Worm (Caenorhabditis elegans) whole organism, L4 larva: ENCODE measurements around the gene vps-54.

Experiments used
- F10B5.3 ChIP-seq: sonication (generic microtip); optimal IDR thresholded peaks from 2 replicates; lab custom pipeline; 2016; ENCODE audit warnings: mild to moderate bottlenecking, missing genetic modification characterization, missing compliant biosample characterization
- F26F4.8 ChIP-seq: fragments of 200-800 bp; sonication (Bioruptor generic); conservative IDR thresholded peaks from 2 replicates; pipeline ENCODE4 v1.3.6; 2022; ENCODE audit warnings: missing genetic modification characterization, missing compliant biosample characterization
- T20F7.1 ChIP-seq: fragments of 200-800 bp; sonication (Bioruptor generic); optimal IDR thresholded peaks from 2 replicates; lab custom pipeline; 2018; ENCODE audit warnings: mild to moderate bottlenecking, missing genetic modification characterization, missing compliant biosample characterization
- Y48G9A.11 ChIP-seq: fragments of 200-800 bp; sonication (Bioruptor generic); IDR thresholded peaks from 2 replicates; pipeline ENCODE4 v1.3.6; 2022; ENCODE audit warnings: missing genetic modification reagents, missing genetic modification characterization, missing compliant biosample characterization
- ZK337.2 ChIP-seq: fragments of 200-800 bp; sonication (Bioruptor generic); IDR thresholded peaks from 2 replicates; pipeline ENCODE4 v1.3.6; 2022; ENCODE audit warnings: missing genetic modification reagents, missing genetic modification characterization, missing compliant biosample characterization
- ZK546.5 ChIP-seq, 2 experiments: sonication (generic microtip); optimal IDR thresholded peaks; 2 replicates each; lab custom pipeline; 2017; ENCODE audit warnings: missing biosample characterization in 2 of 2, missing genetic modification characterization in 2 of 2
- aha-1 ChIP-seq: fragments of 150-350 bp; peaks from one replicate; lab custom pipeline; 2014; ENCODE audit warnings: missing biosample characterization, missing genetic modification characterization
- ama-1 ChIP-seq: fragments of 150-350 bp; optimal IDR thresholded peaks from 2 replicates; lab custom pipeline; 2014; ENCODE audit warnings: inconsistent platforms, mixed read lengths
- arid-1 ChIP-seq: fragments of 200-800 bp; sonication (Bioruptor generic); conservative IDR thresholded peaks from 2 replicates; pipeline ENCODE4 v1.3.6; 2022; ENCODE audit warnings: missing genetic modification reagents, missing genetic modification characterization, missing compliant biosample characterization
- attf-4 ChIP-seq: sonication (generic microtip); optimal IDR thresholded peaks from 3 replicates; lab custom pipeline; 2017; ENCODE audit warnings: missing biosample characterization, missing genetic modification characterization
- ceh-20 ChIP-seq: fragments of 200-800 bp; sonication (Bioruptor generic); IDR thresholded peaks from 2 replicates; pipeline ENCODE4 v1.3.6; 2022; ENCODE audit warnings: missing genetic modification reagents, missing genetic modification characterization, missing compliant biosample characterization
- ceh-32 ChIP-seq: sonication (generic microtip); optimal IDR thresholded peaks from 2 replicates; lab custom pipeline; 2016; ENCODE audit warnings: mild to moderate bottlenecking, missing genetic modification characterization, missing compliant biosample characterization; ENCODE audit not compliant: poor library complexity
- cey-2 ChIP-seq: sonication (generic microtip); optimal IDR thresholded peaks from 3 replicates; lab custom pipeline; 2017; ENCODE audit warnings: missing genetic modification characterization, mild to moderate bottlenecking, missing compliant biosample characterization, antibody characterized with exemption, borderline replicate concordance; ENCODE audit not compliant: insufficient read depth
- ctbp-1 ChIP-seq: fragments of 200-800 bp; sonication (Bioruptor generic); IDR thresholded peaks from 2 replicates; pipeline ENCODE4 v1.3.6; 2022; ENCODE audit warnings: missing genetic modification reagents, missing genetic modification characterization, missing compliant biosample characterization
- daf-16 ChIP-seq, 3 experiments: sonication (generic microtip); optimal IDR thresholded peaks; 2 replicates each; lab custom pipeline; 2016 to 2017; ENCODE audit warnings: missing genetic modification characterization in 3 of 3, missing genetic modification reagents in 3 of 3, mild to moderate bottlenecking in 2 of 3, missing compliant biosample characterization in 2 of 3, missing biosample characterization in 1 of 3, moderate library complexity in 1 of 3
- daf-8 ChIP-seq: fragments of 200-800 bp; sonication (Bioruptor generic); IDR thresholded peaks from 2 replicates; pipeline ENCODE4 v1.3.6; 2022; ENCODE audit warnings: missing genetic modification characterization, missing compliant biosample characterization
- dmd-6 ChIP-seq: fragments of 200-800 bp; sonication (Bioruptor generic); IDR thresholded peaks from 2 replicates; pipeline ENCODE4 v1.3.6; 2022; ENCODE audit warnings: missing genetic modification reagents, missing genetic modification characterization, missing compliant biosample characterization
- dmd-8 ChIP-seq: fragments of 200-800 bp; sonication (Bioruptor generic); IDR thresholded peaks from 2 replicates; pipeline ENCODE4 v1.3.6; 2022; ENCODE audit warnings: missing genetic modification characterization, missing compliant biosample characterization
- duxl-1 ChIP-seq: sonication (generic microtip); optimal IDR thresholded peaks from 2 replicates; lab custom pipeline; 2016; ENCODE audit warnings: mild to moderate bottlenecking, missing genetic modification characterization, moderate library complexity, missing compliant biosample characterization; ENCODE audit not compliant: poor library complexity
- egl-43 ChIP-seq: fragments of 200-800 bp; sonication (Bioruptor generic); IDR thresholded peaks from 2 replicates; pipeline ENCODE4 v1.3.6; 2022; ENCODE audit warnings: missing genetic modification reagents, missing genetic modification characterization, missing compliant biosample characterization
- fkh-10 ChIP-seq: fragments of 150-350 bp; optimal IDR thresholded peaks from 2 replicates; lab custom pipeline; 2014; ENCODE audit warnings: missing biosample characterization, missing genetic modification reagents, missing genetic modification characterization
- fos-1 ChIP-seq: fragments of 150-350 bp; optimal IDR thresholded peaks from 2 replicates; lab custom pipeline; 2014; ENCODE audit warnings: missing biosample characterization, missing genetic modification characterization
- gei-8 ChIP-seq: fragments of 200-800 bp; sonication (Bioruptor generic); optimal IDR thresholded peaks from 2 replicates; lab custom pipeline; 2018; ENCODE audit warnings: mild to moderate bottlenecking, missing genetic modification characterization, missing compliant biosample characterization
- hlh-11 ChIP-seq: fragments of 200-800 bp; sonication (Bioruptor generic); optimal IDR thresholded peaks from 2 replicates; lab custom pipeline; 2018; ENCODE audit warnings: mild to moderate bottlenecking, missing genetic modification characterization, missing compliant biosample characterization
- hmg-1.1 ChIP-seq: fragments of 200-800 bp; sonication (Bioruptor generic); IDR thresholded peaks from 2 replicates; pipeline ENCODE4 v1.3.6; 2022; ENCODE audit warnings: missing genetic modification reagents, missing genetic modification characterization, missing compliant biosample characterization
- jun-1 ChIP-seq: fragments of 150-350 bp; optimal IDR thresholded peaks from 2 replicates; lab custom pipeline; 2014; ENCODE audit warnings: missing biosample characterization, missing genetic modification reagents, missing genetic modification characterization
- lin-1 ChIP-seq: fragments of 200-800 bp; sonication (Bioruptor generic); IDR thresholded peaks from 2 replicates; pipeline ENCODE4 v1.3.6; 2022; ENCODE audit warnings: missing genetic modification reagents, missing genetic modification characterization, missing compliant biosample characterization
- mdl-1 ChIP-seq, 2 experiments: fragments of 150-350 bp in 1 of 2; sonication (generic microtip) in 1 of 2; optimal IDR thresholded peaks; 2 replicates each; lab custom pipeline; 2014 to 2017; ENCODE audit warnings: missing biosample characterization in 2 of 2, missing genetic modification characterization in 2 of 2
- mdt-29 ChIP-seq: fragments of 200-800 bp; sonication (Bioruptor generic); IDR thresholded peaks from 2 replicates; pipeline ENCODE4 v1.3.6; 2022; ENCODE audit warnings: missing genetic modification reagents, missing genetic modification characterization, missing compliant biosample characterization
- mep-1 ChIP-seq: fragments of 150-350 bp; sonication (generic microtip); optimal IDR thresholded peaks from 3 replicates; lab custom pipeline; 2014; ENCODE audit warnings: missing biosample characterization, missing genetic modification characterization
- mxl-3 ChIP-seq: fragments of 200-800 bp; sonication (Bioruptor generic); optimal IDR thresholded peaks from 2 replicates; lab custom pipeline; 2018; ENCODE audit warnings: mild to moderate bottlenecking, missing genetic modification characterization, missing compliant biosample characterization
- nhr-102 ChIP-seq: sonication (generic microtip); optimal IDR thresholded peaks from 2 replicates; lab custom pipeline; 2016; ENCODE audit warnings: mild to moderate bottlenecking, missing genetic modification characterization, moderate library complexity, missing compliant biosample characterization
- nhr-11 ChIP-seq: fragments of 150-350 bp; optimal IDR thresholded peaks from 2 replicates; lab custom pipeline; 2014; ENCODE audit warnings: missing biosample characterization, missing genetic modification characterization
- nhr-111 ChIP-seq: fragments of 200-800 bp; sonication (Bioruptor generic); optimal IDR thresholded peaks from 2 replicates; lab custom pipeline; 2018; ENCODE audit warnings: mild to moderate bottlenecking, missing genetic modification characterization, missing compliant biosample characterization
- nhr-237 ChIP-seq: sonication (generic microtip); optimal IDR thresholded peaks from 2 replicates; lab custom pipeline; 2017; ENCODE audit warnings: missing biosample characterization, missing genetic modification characterization
- nhr-28 ChIP-seq: fragments of 150-350 bp; optimal IDR thresholded peaks from 2 replicates; lab custom pipeline; 2014; ENCODE audit warnings: missing biosample characterization, missing genetic modification characterization
- nhr-48 ChIP-seq: sonication (generic microtip); optimal IDR thresholded peaks from 2 replicates; lab custom pipeline; 2016; ENCODE audit warnings: mild to moderate bottlenecking, missing genetic modification characterization, missing compliant biosample characterization
- nhr-76 ChIP-seq: fragments of 150-350 bp; optimal IDR thresholded peaks from 2 replicates; lab custom pipeline; 2014; ENCODE audit warnings: missing biosample characterization, missing genetic modification characterization
- pha-4 ChIP-seq, 2 experiments: fragments of 150-350 bp in 1 of 2; fragments of 200-800 bp in 1 of 2; sonication (Bioruptor generic) in 1 of 2; IDR thresholded peaks in 1 of 2; optimal IDR thresholded peaks in 1 of 2; 2 replicates each; pipeline versions ENCODE4 v1.3.6 to Lab custom; 2014 to 2022; ENCODE audit warnings: missing genetic modification characterization in 2 of 2, missing genetic modification reagents in 2 of 2, missing biosample characterization in 1 of 2, missing compliant biosample characterization in 1 of 2
- rbr-2 ChIP-seq: sonication (generic microtip); optimal IDR thresholded peaks from 2 replicates; lab custom pipeline; 2016; ENCODE audit warnings: missing genotype, missing genetic modification characterization, missing compliant biosample characterization
- set-16 ChIP-seq: fragments of 200-800 bp; sonication (Bioruptor generic); IDR thresholded peaks from 2 replicates; pipeline ENCODE4 v1.3.6; 2022; ENCODE audit warnings: missing genetic modification reagents, missing genetic modification characterization, missing compliant biosample characterization
- skn-1 ChIP-seq: fragments of 150-350 bp; optimal IDR thresholded peaks from 2 replicates; lab custom pipeline; 2014; ENCODE audit warnings: missing biosample characterization, missing genetic modification characterization
- snpc-1.2 ChIP-seq: fragments of 200-800 bp; sonication (Bioruptor generic); IDR thresholded peaks from 2 replicates; pipeline ENCODE4 v1.3.6; 2022; ENCODE audit warnings: missing genetic modification reagents, missing genetic modification characterization, missing compliant biosample characterization
- spr-1 ChIP-seq: sonication (generic microtip); optimal IDR thresholded peaks from 2 replicates; lab custom pipeline; 2016; ENCODE audit warnings: mild to moderate bottlenecking, missing genetic modification characterization, missing compliant biosample characterization
- tra-1 ChIP-seq: fragments of 200-800 bp; sonication (Bioruptor generic); IDR thresholded peaks from 2 replicates; pipeline ENCODE4 v1.3.6; 2022; ENCODE audit warnings: missing genetic modification reagents, missing genetic modification characterization, missing compliant biosample characterization
- unc-130 ChIP-seq: sonication (generic microtip); optimal IDR thresholded peaks from 2 replicates; lab custom pipeline; 2016; ENCODE audit warnings: missing genetic modification reagents, missing genetic modification characterization, missing compliant biosample characterization
- unc-39 ChIP-seq: sonication (generic microtip); optimal IDR thresholded peaks from 2 replicates; lab custom pipeline; 2017; ENCODE audit warnings: missing biosample characterization, missing genetic modification characterization
- zag-1 ChIP-seq: fragments of 150-350 bp; optimal IDR thresholded peaks from 2 replicates; lab custom pipeline; 2014; ENCODE audit warnings: missing biosample characterization, missing genetic modification characterization
- zfp-2 ChIP-seq: sonication (generic microtip); optimal IDR thresholded peaks from 2 replicates; lab custom pipeline; 2016; ENCODE audit warnings: mild to moderate bottlenecking, missing genetic modification characterization, missing compliant biosample characterization
- zfp-3 ChIP-seq: fragments of 200-800 bp; sonication (Bioruptor generic); conservative IDR thresholded peaks from 2 replicates; pipeline ENCODE4 v1.3.6; 2022; ENCODE audit warnings: missing genetic modification reagents, missing genetic modification characterization, missing compliant biosample characterization

Gene vps-54

DNA sequence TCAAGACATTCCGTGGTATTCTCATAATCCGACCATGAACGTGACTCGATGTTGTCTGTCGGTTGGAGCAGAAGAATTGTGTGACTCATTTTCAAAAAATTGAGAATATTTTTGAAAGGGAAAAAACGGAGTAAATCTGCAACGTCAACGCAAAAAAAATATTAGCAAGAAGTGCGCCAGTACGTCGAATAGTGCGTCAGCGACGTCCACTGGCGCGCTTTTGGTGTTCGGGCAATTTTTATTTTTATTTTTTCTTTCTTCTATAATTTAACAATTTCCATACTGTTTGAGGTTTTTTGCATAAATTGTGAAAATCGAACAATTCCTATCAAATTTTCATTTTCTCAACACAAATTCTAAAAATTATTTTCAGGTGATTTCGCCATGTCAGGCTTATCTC is 2.7 kb upstream of the vps-54 start, which contains the start of the genes erh-1 and lpd-9:
Gene erh-1 (minus strand): TSS at position 204 of the 400 bp plus-strand sequence.
Gene lpd-9 (plus strand): TSS at position 368 of the 400 bp plus-strand sequence.
- TF ChIP-seq daf-16 (GFP tag; optimal IDR thresholded peaks at IDR 0.05; lab: Kevin White, UChicago) = peak in 1 of 2 experiments; percentile 43
- TF ChIP-seq daf-16 (tag; optimal IDR thresholded peaks at IDR 0.05; lab: Kevin White, UChicago) = peak; percentile 58
- TF ChIP-seq fkh-10 = no peak
- TF ChIP-seq dmd-6 (GFP tag; lab: Robert Waterston, UW) = peak; percentile 73
- TF ChIP-seq F10B5.3 (tag; lab: Kevin White, UChicago) = peak; percentile 49
- TF ChIP-seq ZK337.2 (GFP tag; lab: Robert Waterston, UW) = no peak
- TF ChIP-seq mep-1 = peak; percentile 80
- peak; percentile 66 for TF ChIP-seq duxl-1 (tag; lab: Kevin White, UChicago)
- TF ChIP-seq unc-39 (tag; lab: Kevin White, UChicago) = no peak
- TF ChIP-seq spr-1 = peak; percentile 52
- peak; percentile 69 for TF ChIP-seq hlh-11 (tag; lab: Kevin White, UChicago)
- TF ChIP-seq mxl-3 (GFP tag; lab: Kevin White, UChicago) = peak; percentile 26
- no peak for TF ChIP-seq ZK546.5 (tag; optimal IDR thresholded peaks at IDR 0.05; lab: Kevin White, UChicago)
- TF ChIP-seq Y48G9A.11 (GFP tag; lab: Robert Waterston, UW) = no peak
- TF ChIP-seq T20F7.1 (GFP tag; lab: Kevin White, UChicago) = peak; percentile 74
- no peak for TF ChIP-seq zfp-3 (GFP tag; lab: Robert Waterston, UW)
- TF ChIP-seq aha-1 = no peak
- TF ChIP-seq F26F4.8 (GFP tag; lab: Robert Waterston, UW) = no peak
- no peak for TF ChIP-seq ceh-32 (tag; lab: Kevin White, UChicago)
- no peak for TF ChIP-seq jun-1
- TF ChIP-seq ctbp-1 (GFP tag; lab: Robert Waterston, UW) = peak; percentile 28; the same call in 1 of the 2 replicates
- TF ChIP-seq unc-130 (GFP tag; lab: Kevin White, UChicago) = peak; percentile 19
- peak in 1 of 2 experiments; percentile 32 for TF ChIP-seq mdl-1 (tag; optimal IDR thresholded peaks at IDR 0.05; lab: Kevin White, UChicago)
- TF ChIP-seq nhr-28 (tag; lab: Kevin White, UChicago) = peak; percentile 7
- peak; percentile 77 for TF ChIP-seq rbr-2 (tag; lab: Kevin White, UChicago)
- TF ChIP-seq egl-43 (GFP tag; lab: Robert Waterston, UW) = no peak
- no peak for TF ChIP-seq nhr-111 (GFP tag; lab: Kevin White, UChicago)
- TF ChIP-seq daf-8 = no peak
- peak; percentile 78 for TF ChIP-seq ceh-20
- no peak for TF ChIP-seq nhr-76 (tag; lab: Kevin White, UChicago)
- TF ChIP-seq nhr-237 = no peak
- no peak for TF ChIP-seq snpc-1.2 (GFP tag; lab: Robert Waterston, UW)
- TF ChIP-seq dmd-8 (GFP tag; lab: Robert Waterston, UW) = no peak
- 0 out of 2 replicates have a peak, but pooled peaks have one; percentile 29 for TF ChIP-seq mdt-29 (GFP tag; lab: Robert Waterston, UW)
- TF ChIP-seq pha-4 (GFP tag; IDR thresholded peaks at IDR 0.05; lab: Robert Waterston, UW) = peak; percentile 62; the same call in 1 of the 2 replicates
- TF ChIP-seq pha-4 (tag; optimal IDR thresholded peaks at IDR 0.05; lab: Kevin White, UChicago) = peak; percentile 82
- TF ChIP-seq zfp-2 (tag; lab: Kevin White, UChicago) = peak; percentile 20
- TF ChIP-seq ama-1 (lab: Kevin White, UChicago) = no peak
- TF ChIP-seq arid-1 (GFP tag; lab: Robert Waterston, UW) = 0 out of 2 replicates have a peak, but pooled peaks have one; percentile 24
- TF ChIP-seq tra-1 = peak; percentile 42; the same call in 1 of the 2 replicates
- TF ChIP-seq skn-1 (tag; lab: Kevin White, UChicago) = no peak
- peak; percentile 66 for TF ChIP-seq nhr-48 (tag; lab: Kevin White, UChicago)
- no peak for TF ChIP-seq cey-2
- TF ChIP-seq fos-1 (tag; lab: Kevin White, UChicago) = no peak
- peak; percentile 76; the same call in 1 of the 2 replicates for TF ChIP-seq hmg-1.1 (GFP tag; lab: Robert Waterston, UW)
- peak; percentile 76 for TF ChIP-seq nhr-102 (tag; lab: Kevin White, UChicago)
- no peak for TF ChIP-seq gei-8 (GFP tag; lab: Kevin White, UChicago)
- no peak for TF ChIP-seq zag-1
- TF ChIP-seq nhr-11 (tag; lab: Kevin White, UChicago) = peak; percentile 13
- TF ChIP-seq attf-4 = no peak
- TF ChIP-seq lin-1 (GFP tag; lab: Robert Waterston, UW) = no peak
- TF ChIP-seq set-16 (GFP tag; lab: Robert Waterston, UW) = no peak
